Worm (Caenorhabditis elegans): ENCODE results near the gene C47E12.9.

ce11 chrIV:10016977-10017376, 42.5 kb downstream of the C47E12.9 start, which contains the start of gene ent-7:
- TF ChIP-seq snpc-4 (tag; optimal IDR thresholded peaks at IDR 0.05) (no peak), unc-30 (tag; optimal IDR thresholded peaks at IDR 0.05) (no peak), hlh-17 (GFP tag; optimal IDR thresholded peaks at IDR 0.05; ENCODE audit: borderline replicate concordance) (no peak), aly-2 (tag; optimal IDR thresholded peaks at IDR 0.05) (no peak), vab-15 (tag; optimal IDR thresholded peaks at IDR 0.05) (no peak), egl-27 (tag; optimal IDR thresholded peaks at IDR 0.05) (no peak), fkh-10 (GFP tag; optimal IDR thresholded peaks at IDR 0.05) (no peak), ztf-4 (tag; optimal IDR thresholded peaks at IDR 0.05) (no peak)

All from whole organism, L1 larva.